Worm (Caenorhabditis elegans) whole organism, L1 larva: Measurements from ENCODE around the gene H14A12.5.
A peak's percentile ranks its signal among the peaks of the same experiment; 100 is the strongest.

Experiments used
- ama-1 ChIP-seq: fragments of 150-350 bp; optimal IDR thresholded peaks from 2 replicates; lab custom pipeline; 2014
- efl-1 ChIP-seq, 4 experiments: fragments of 150-350 bp; optimal IDR thresholded peaks in 3 of 4; peaks in 1 of 4; 1 replicate in 1 of 4; 2 replicates in 3 of 4; lab custom pipeline; 2014; ENCODE audit warnings: missing biosample characterization in 2 of 4, missing genetic modification characterization in 2 of 4, missing genetic modification reagents in 2 of 4
- elt-2 ChIP-seq: sonication (generic microtip); optimal IDR thresholded peaks from 2 replicates; lab custom pipeline; 2016; ENCODE audit warnings: missing genetic modification characterization, mild to moderate bottlenecking, inconsistent platforms, missing compliant biosample characterization, missing genetic modification reagents
- fkh-10 ChIP-seq: sonication (generic microtip); optimal IDR thresholded peaks from 2 replicates; lab custom pipeline; 2017; ENCODE audit warnings: missing biosample characterization, missing genetic modification reagents, missing genetic modification characterization
- nhr-85 ChIP-seq: sonication (generic microtip); peaks from one replicate; lab custom pipeline; 2016; ENCODE audit warnings: missing genetic modification characterization, inconsistent platforms, missing compliant biosample characterization
- pax-3 ChIP-seq: fragments of 200-800 bp; sonication (Bioruptor generic); optimal IDR thresholded peaks from 2 replicates; lab custom pipeline; 2018; ENCODE audit warnings: mild to moderate bottlenecking, missing genetic modification characterization, moderate library complexity, missing compliant biosample characterization
- sup-37 ChIP-seq: fragments of 200-800 bp; sonication (Bioruptor generic); optimal IDR thresholded peaks from 2 replicates; lab custom pipeline; 2018; ENCODE audit warnings: mild to moderate bottlenecking, missing genetic modification characterization, missing compliant biosample characterization
- vab-15 ChIP-seq: sonication (generic microtip); optimal IDR thresholded peaks from 2 replicates; lab custom pipeline; 2017; ENCODE audit warnings: missing genotype, mild to moderate bottlenecking, missing genetic modification characterization, missing compliant biosample characterization
- ztf-11 ChIP-seq, 2 experiments: sonication (generic microtip); optimal IDR thresholded peaks; 2 replicates each; lab custom pipeline; 2016 to 2017; ENCODE audit warnings: missing genetic modification characterization in 2 of 2, missing biosample characterization in 1 of 2, missing compliant biosample characterization in 1 of 2

DNA sequence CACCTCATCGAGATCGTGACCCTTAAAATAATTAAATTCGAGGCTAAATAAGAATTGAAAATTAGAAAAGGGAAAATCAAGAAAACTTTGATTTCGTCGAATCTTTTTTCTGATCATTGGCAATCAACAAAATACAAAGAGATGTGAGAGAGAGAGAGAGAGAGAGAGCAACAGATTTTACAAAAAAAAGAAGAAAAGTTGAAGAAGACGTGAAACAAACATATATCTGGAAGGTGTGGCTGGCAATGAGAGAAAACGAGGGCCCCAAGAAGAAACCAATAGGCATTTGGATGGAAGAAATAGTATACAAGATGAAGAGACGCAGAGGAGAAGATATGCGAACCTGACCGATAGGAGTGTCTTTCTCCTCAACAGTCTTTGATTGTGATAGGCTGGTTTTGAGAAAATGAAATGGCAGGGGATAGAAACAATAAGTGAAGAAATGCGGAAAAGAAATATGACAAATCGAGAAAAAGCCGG lies 20.2 kb upstream of the H14A12.5 start, which contains the start of gene mup-4:
- no peak for TF ChIP-seq ama-1 (lab: Kevin White, UChicago)
- TF ChIP-seq pax-3 (tag; lab: Kevin White, UChicago) = no peak
- TF ChIP-seq fkh-10 = no peak
- TF ChIP-seq vab-15 = no peak
- no peak for TF ChIP-seq efl-1 (optimal IDR thresholded peaks at IDR 0.05; lab: Kevin White, UChicago)
- no peak for TF ChIP-seq efl-1 (GFP tag; optimal IDR thresholded peaks at IDR 0.05 in 1 of 2; lab: Kevin White, UChicago)
- peak; percentile 85 for TF ChIP-seq nhr-85 (tag; lab: Kevin White, UChicago)
- TF ChIP-seq ztf-11 (tag; optimal IDR thresholded peaks at IDR 0.05; lab: Kevin White, UChicago) = no peak
- no peak for TF ChIP-seq elt-2 (tag; lab: Kevin White, UChicago)
- TF ChIP-seq sup-37 (GFP tag; lab: Kevin White, UChicago) = no peak
